Worm (Caenorhabditis elegans) whole organism, late embryonic: ENCODE data around the gene clec-60.

ENCODE experiments used
- ama-1 ChIP-seq: fragments of 150-350 bp; optimal IDR thresholded peaks from 2 replicates; lab custom pipeline; 2014
- fkh-10 ChIP-seq: fragments of 150-350 bp; optimal IDR thresholded peaks from 2 replicates; lab custom pipeline; 2014; ENCODE audit warnings: missing biosample characterization, missing genetic modification reagents, missing genetic modification characterization
- nhr-11 ChIP-seq: fragments of 150-350 bp; optimal IDR thresholded peaks from 2 replicates; lab custom pipeline; 2014; ENCODE audit warnings: missing biosample characterization, missing genetic modification characterization
- pag-3 ChIP-seq: sonication (generic microtip); optimal IDR thresholded peaks from 2 replicates; lab custom pipeline; 2016; ENCODE audit warnings: missing compliant biosample characterization, missing genetic modification characterization, borderline replicate concordance
- pax-1 ChIP-seq: fragments of 150-350 bp; optimal IDR thresholded peaks from 2 replicates; lab custom pipeline; 2014; ENCODE audit warnings: missing biosample characterization, missing genetic modification characterization
- pha-4 ChIP-seq: fragments of 150-350 bp; optimal IDR thresholded peaks from 2 replicates; lab custom pipeline; 2018; ENCODE audit warnings: missing biosample characterization, missing genetic modification reagents, missing genetic modification characterization
- sox-4 ChIP-seq: sonication (generic microtip); optimal IDR thresholded peaks from 2 replicates; lab custom pipeline; 2017; ENCODE audit warnings: mild to moderate bottlenecking, missing genetic modification characterization, inconsistent platforms, missing compliant biosample characterization

DNA sequence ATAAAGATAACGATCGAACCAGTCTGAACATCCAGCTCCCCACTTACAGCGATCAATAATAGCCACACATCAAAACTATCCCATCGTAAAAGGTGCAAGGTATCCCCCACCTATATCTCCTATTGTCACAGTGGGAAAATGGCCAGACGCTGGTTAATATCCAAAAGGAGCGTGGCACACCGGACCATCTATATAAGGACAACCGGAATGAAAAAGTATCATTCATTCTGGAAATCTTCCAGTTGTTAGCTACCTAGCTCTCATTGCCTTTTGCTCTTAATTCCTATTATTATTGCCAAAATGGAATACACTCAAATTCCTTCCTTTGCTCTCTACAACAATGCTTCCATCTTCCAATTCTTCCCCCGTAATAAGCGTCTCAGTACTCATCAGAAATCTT is 4.7 kb downstream of the clec-60 start, which contains the start of gene ZK666.4:
- TF ChIP-seq pag-3 (tag; lab: Kevin White, UChicago), result no peak
- TF ChIP-seq pha-4 (tag; lab: Kevin White, UChicago), result no peak
- TF ChIP-seq ama-1 (lab: Kevin White, UChicago), result no peak
- no peak for TF ChIP-seq pax-1
- TF ChIP-seq sox-4 (tag; lab: Kevin White, UChicago), result no peak
- TF ChIP-seq fkh-10, result no peak
- TF ChIP-seq nhr-11, result no peak
